Fruit fly (Drosophila melanogaster) whole organism: ENCODE measurements around the gene CG10222.

Source experiments
- Dll ChIP-seq: fragments of >200 bp; optimal IDR thresholded peaks from 2 replicates; lab custom pipeline; 2017
- psq ChIP-seq: fragments of >200 bp; optimal IDR thresholded peaks from 2 replicates; lab custom pipeline; 2017

dm6 chr3L:13437654-13438053 is 25.4 kb upstream of the CG10222 start, which contains the start of gene CG10725:
- no peak for TF ChIP-seq psq (lab: Kevin White, UChicago)
- no peak for TF ChIP-seq Dll
